Worm (Caenorhabditis elegans): ENCODE measurements around the gene C05D11.1.

C05D11.1 gene

DNA sequence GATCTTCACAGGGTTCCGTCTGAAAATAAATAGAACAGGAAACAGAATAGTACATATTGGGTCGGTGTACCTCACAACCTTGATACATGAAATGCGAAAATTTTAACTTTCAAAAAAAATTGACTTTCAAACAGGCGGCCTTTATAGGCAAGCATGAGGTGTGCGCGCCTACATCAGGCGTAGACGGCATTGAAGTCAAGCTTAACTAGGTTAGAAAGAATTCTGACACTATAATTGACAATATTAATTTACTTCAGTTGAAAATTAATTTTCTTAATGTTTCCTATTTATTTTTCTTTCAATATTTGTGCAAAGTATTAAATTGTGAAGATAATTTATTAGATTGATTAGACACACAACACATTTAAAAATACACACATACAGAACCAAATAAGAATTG lies 24.5 kb upstream of the C05D11.1 start, which contains the start of gene C05D11.5:
Gene C05D11.5, minus strand, starts transcription at position 101 of the 400 bp plus-strand sequence.
- TF ChIP-seq ceh-45 (GFP tag; IDR thresholded peaks at IDR 0.05) (no peak), sox-4 (tag; optimal IDR thresholded peaks at IDR 0.05) (no peak), ttx-3 (tag; optimal IDR thresholded peaks at IDR 0.05) (no peak), T23F11.4 (GFP tag; optimal IDR thresholded peaks at IDR 0.05) (no peak), unc-42 (tag; optimal IDR thresholded peaks at IDR 0.05) (no peak), elt-2 (tag; optimal IDR thresholded peaks at IDR 0.05) (no peak), elt-4 (tag; optimal IDR thresholded peaks at IDR 0.05) (no peak), hlh-6 (tag; optimal IDR thresholded peaks at IDR 0.05) (no peak), ahr-1 (tag; optimal IDR thresholded peaks at IDR 0.05) (no peak), nhr-11 (tag; optimal IDR thresholded peaks at IDR 0.05) (no peak), syd-9 (tag; optimal IDR thresholded peaks at IDR 0.05) (no peak), tbx-2 (tag; optimal IDR thresholded peaks at IDR 0.05) (no peak), ceh-48 (tag; optimal IDR thresholded peaks at IDR 0.05) (no peak), hlh-30 (tag; optimal IDR thresholded peaks at IDR 0.05; ENCODE audit: insufficient read depth) (no peak), dmd-4 (tag; optimal IDR thresholded peaks at IDR 0.05; ENCODE audit: borderline replicate concordance) (no peak)

ce11 chrIII:6415306-6415973 lies 21.0 kb upstream of the C05D11.1 start, which contains the start of gene nas-4:
Gene nas-4 (minus strand): TSS chrIII:6415656.
- TF ChIP-seq madf-2 (tag; optimal IDR thresholded peaks at IDR 0.05), result no peak
- no peak for TF ChIP-seq sox-4 (tag; optimal IDR thresholded peaks at IDR 0.05)
- TF ChIP-seq hlh-13 (GFP tag; optimal IDR thresholded peaks at IDR 0.05), result no peak
- no peak for TF ChIP-seq ama-1 (optimal IDR thresholded peaks at IDR 0.05)
- no peak for TF ChIP-seq hlh-30 (tag; optimal IDR thresholded peaks at IDR 0.05; ENCODE audit: insufficient read depth)
- no peak for TF ChIP-seq elt-2 (tag; optimal IDR thresholded peaks at IDR 0.05)
- no peak for TF ChIP-seq unc-42 (tag; optimal IDR thresholded peaks at IDR 0.05)
- TF ChIP-seq ceh-19 (GFP tag; optimal IDR thresholded peaks at IDR 0.05), result no peak
- TF ChIP-seq hlh-8 (tag; optimal IDR thresholded peaks at IDR 0.05), result no peak
- TF ChIP-seq tbx-2 (tag; optimal IDR thresholded peaks at IDR 0.05), result no peak

DNA sequence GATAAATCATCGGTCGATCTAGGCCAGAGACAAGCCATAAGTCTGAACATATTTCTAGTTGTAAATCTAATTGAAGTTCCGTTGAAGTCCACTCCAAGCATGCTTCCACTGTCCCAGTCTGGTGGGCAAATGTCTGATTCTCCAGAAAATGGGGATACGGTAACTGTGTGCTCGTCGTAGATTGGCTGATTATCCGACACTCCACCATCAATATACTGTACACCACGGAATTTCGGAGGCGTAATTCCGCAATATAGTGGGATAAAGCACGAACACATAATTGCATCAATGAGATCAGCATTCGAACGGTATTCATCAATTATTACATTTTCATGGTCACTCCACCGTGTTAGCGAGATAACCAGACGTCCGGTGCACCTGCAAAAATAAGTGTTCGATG lies 18.2 kb upstream of the C05D11.1 start:
- no peak for TF ChIP-seq ceh-6 (GFP tag; optimal IDR thresholded peaks at IDR 0.05)

DNA sequence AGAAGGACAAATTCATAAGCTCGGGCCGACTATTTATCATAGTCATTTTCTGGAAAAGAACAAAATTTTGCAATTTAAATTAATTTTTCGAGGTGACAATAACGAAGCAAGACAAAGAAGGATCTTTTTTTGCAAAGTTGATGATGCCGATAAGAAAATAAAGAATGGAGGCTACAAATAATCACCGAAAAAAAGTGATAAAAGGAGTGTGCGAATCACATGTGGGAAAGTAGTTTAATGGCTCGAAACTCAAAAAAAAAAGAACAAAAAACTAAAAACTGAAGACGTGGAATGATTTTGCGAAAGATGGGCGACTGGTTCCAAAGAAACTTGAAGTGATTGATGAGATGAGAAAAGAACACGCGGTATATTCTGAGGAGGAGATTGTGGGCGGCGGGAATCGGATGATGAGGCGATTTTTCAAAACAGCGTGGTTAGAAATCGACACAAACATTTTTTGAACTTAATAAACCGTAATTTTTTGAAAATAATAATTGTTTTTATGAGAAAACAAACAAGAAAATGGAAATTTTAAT lies 16.9 kb upstream of the C05D11.1 start, which contains the start of gene atgl-1:
Gene atgl-1, minus strand, starts transcription at position 51 of the 536 bp plus-strand sequence.
- TF ChIP-seq ets-4 (tag; optimal IDR thresholded peaks at IDR 0.05) (no peak), K02D7.2 (tag; optimal IDR thresholded peaks at IDR 0.05) (no peak), ceh-6 (GFP tag; optimal IDR thresholded peaks at IDR 0.05) (no peak), T23F11.4 (GFP tag; optimal IDR thresholded peaks at IDR 0.05) (no peak), ceh-14 (tag; optimal IDR thresholded peaks at IDR 0.05) (no peak), odd-2 (tag; optimal IDR thresholded peaks at IDR 0.05) (no peak), fkh-10 (GFP tag; optimal IDR thresholded peaks at IDR 0.05) (no peak), hlh-8 (tag; optimal IDR thresholded peaks at IDR 0.05) (no peak), ahr-1 (tag; optimal IDR thresholded peaks at IDR 0.05) (no peak), ceh-18 (tag; optimal IDR thresholded peaks at IDR 0.05) (no peak), nhr-232 (tag; optimal IDR thresholded peaks at IDR 0.05) (no peak), pha-2 (tag; optimal IDR thresholded peaks at IDR 0.05) (no peak), tbx-2 (tag; optimal IDR thresholded peaks at IDR 0.05) (no peak), mec-3 (tag; optimal IDR thresholded peaks at IDR 0.05; ENCODE audit: borderline replicate concordance) (no peak), fkh-6 (tag; optimal IDR thresholded peaks at IDR 0.05) (no peak), hlh-13 (GFP tag; optimal IDR thresholded peaks at IDR 0.05) (no peak), ceh-34 (tag; optimal IDR thresholded peaks at IDR 0.05) (no peak), nfya-1 (tag; optimal IDR thresholded peaks at IDR 0.05) (no peak)

- TF ChIP-seq dmd-4 (tag; optimal IDR thresholded peaks at IDR 0.05; ENCODE audit: borderline replicate concordance), result no peak
- no peak for TF ChIP-seq ama-1 (optimal IDR thresholded peaks at IDR 0.05)
- no peak for TF ChIP-seq pag-3 (tag; optimal IDR thresholded peaks at IDR 0.05; ENCODE audit: borderline replicate concordance)
- no peak for TF ChIP-seq ceh-48 (tag; optimal IDR thresholded peaks at IDR 0.05)
- TF ChIP-seq ceh-9 (tag; optimal IDR thresholded peaks at IDR 0.05), result no peak
- TF ChIP-seq ceh-6 (GFP tag; optimal IDR thresholded peaks at IDR 0.05), result no peak
- TF ChIP-seq F13H6.1 (tag; optimal IDR thresholded peaks at IDR 0.05), result no peak
- no peak for TF ChIP-seq pha-2 (tag; optimal IDR thresholded peaks at IDR 0.05)
- TF ChIP-seq tbx-7 (tag; optimal IDR thresholded peaks at IDR 0.05), result no peak
- TF ChIP-seq unc-3 (GFP tag; conservative IDR thresholded peaks at IDR 0.05), result no peak
- TF ChIP-seq unc-3 (tag; optimal IDR thresholded peaks at IDR 0.05), result no peak
Observed at ce11 chrIII:6420201-6420600, 16.2 kb upstream of the C05D11.1 start.
